Fruit fly (Drosophila melanogaster): ENCODE measurements around the gene MFS10.

DNA sequence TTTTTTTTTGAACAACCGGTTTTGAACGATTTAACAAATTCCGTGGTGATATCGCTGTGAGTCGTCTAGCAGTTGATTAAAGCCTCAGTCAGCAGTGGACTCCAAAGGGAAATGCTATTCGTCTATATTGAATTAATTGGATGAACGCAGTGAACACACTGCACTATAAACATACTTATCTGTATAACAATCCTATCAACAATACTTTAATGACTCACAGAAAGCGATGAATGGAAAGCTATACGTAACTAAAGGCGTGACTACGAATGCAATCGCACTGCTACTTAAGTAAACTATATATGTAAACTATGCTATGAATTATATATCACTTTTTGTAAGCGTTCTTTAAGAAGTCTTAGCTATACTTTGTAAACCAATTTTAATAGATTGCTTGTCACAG lies 3.3 kb upstream of the MFS10 start:
- no peak for TF ChIP-seq pan (optimal IDR thresholded peaks at IDR 0.05)
- no peak for TF ChIP-seq CG8478 (optimal IDR thresholded peaks at IDR 0.05)
